Fruit fly (Drosophila melanogaster): Measurements from ENCODE around the gene CG31342.

DNA sequence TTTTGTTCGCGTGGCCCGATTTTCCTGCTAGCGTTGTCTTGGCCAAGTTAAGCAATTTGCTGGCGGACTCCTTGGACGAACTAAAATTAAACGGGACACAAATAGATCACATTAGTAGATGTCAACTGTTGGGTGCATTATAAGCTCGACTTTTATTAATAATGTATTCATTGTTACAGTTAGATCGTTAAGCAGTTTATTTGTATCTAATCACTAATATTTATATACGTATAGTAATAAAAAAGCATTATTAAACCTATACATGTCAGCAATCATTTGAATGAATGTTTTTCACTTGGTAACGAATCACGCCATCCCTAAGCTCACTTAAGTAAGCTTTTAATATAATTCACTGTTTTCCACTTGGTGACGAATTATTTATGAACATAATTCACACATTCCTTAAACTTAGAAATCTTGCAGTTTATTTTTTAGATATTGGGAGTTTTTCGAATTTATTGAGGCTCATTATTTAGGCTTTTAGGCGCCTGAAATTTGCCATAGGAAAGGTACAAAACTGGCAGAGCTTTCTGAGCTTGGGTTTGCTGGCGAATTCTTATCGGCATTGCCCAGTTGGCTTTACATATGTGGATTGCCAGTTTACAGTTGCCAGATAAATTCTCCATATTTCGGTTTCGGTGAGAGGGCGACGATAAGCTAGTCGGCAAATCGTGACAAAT lies 8.3 kb upstream of the CG31342 start, which contains the start of the genes CG7381 and CG7091:
- TF ChIP-seq EcR (GFP tag; optimal IDR thresholded peaks at IDR 0.05), result no peak
- no peak for TF ChIP-seq usp (GFP tag; optimal IDR thresholded peaks at IDR 0.05)
- no peak for TF ChIP-seq pan (optimal IDR thresholded peaks at IDR 0.05)
- no peak for TF ChIP-seq psq (optimal IDR thresholded peaks at IDR 0.05)
- TF ChIP-seq Dll (optimal IDR thresholded peaks at IDR 0.05), result no peak
- TF ChIP-seq CG8478 (optimal IDR thresholded peaks at IDR 0.05), result no peak

Data from whole organism.